Worm (Caenorhabditis elegans) whole organism, L4 larva: ENCODE results near the gene T16G1.2.

Experiments used
- T20F7.1 ChIP-seq: fragments of 200-800 bp; sonication (Bioruptor generic); optimal IDR thresholded peaks from 2 replicates; lab custom pipeline; 2018; ENCODE audit warnings: mild to moderate bottlenecking, missing genetic modification characterization, missing compliant biosample characterization
- ceh-20 ChIP-seq: fragments of 200-800 bp; sonication (Bioruptor generic); IDR thresholded peaks from 2 replicates; pipeline ENCODE4 v1.3.6; 2022; ENCODE audit warnings: missing genetic modification reagents, missing genetic modification characterization, missing compliant biosample characterization
- ceh-44 ChIP-seq: fragments of 200-800 bp; sonication (Bioruptor generic); IDR thresholded peaks from 2 replicates; pipeline ENCODE4 v1.3.6; 2022; ENCODE audit warnings: missing genetic modification reagents, missing genetic modification characterization, missing compliant biosample characterization
- ceh-82 ChIP-seq: sonication (generic microtip); optimal IDR thresholded peaks from 2 replicates; lab custom pipeline; 2017; ENCODE audit warnings: missing biosample characterization, missing genetic modification characterization
- dpl-1 ChIP-seq: fragments of 150-350 bp; optimal IDR thresholded peaks from 2 replicates; lab custom pipeline; 2014; ENCODE audit warnings: missing biosample characterization, missing genetic modification reagents, missing genetic modification characterization
- dve-1 ChIP-seq: sonication (generic microtip); optimal IDR thresholded peaks from 2 replicates; lab custom pipeline; 2017; ENCODE audit warnings: antibody characterized with exemption, mild to moderate bottlenecking, missing genetic modification characterization, missing compliant biosample characterization; ENCODE audit not compliant: insufficient read depth
- lin-15B ChIP-seq: fragments of 150-350 bp; sonication (generic microtip); optimal IDR thresholded peaks from 3 replicates; lab custom pipeline; 2014; ENCODE audit warnings: missing biosample characterization, missing genetic modification characterization
- lin-38 ChIP-seq: fragments of 200-800 bp; sonication (Bioruptor generic); IDR thresholded peaks from 2 replicates; pipeline ENCODE4 v1.3.6; 2022; ENCODE audit warnings: missing genetic modification reagents, missing genetic modification characterization, missing compliant biosample characterization
- lir-3 ChIP-seq: sonication (generic microtip); optimal IDR thresholded peaks from 2 replicates; lab custom pipeline; 2016; ENCODE audit warnings: mild to moderate bottlenecking, missing genetic modification characterization, missing compliant biosample characterization
- lsy-2 ChIP-seq, 2 experiments: fragments of 150-350 bp in 1 of 2; sonication (generic microtip) in 1 of 2; optimal IDR thresholded peaks; 2 replicates each; lab custom pipeline; 2014 to 2017; ENCODE audit warnings: missing biosample characterization in 2 of 2, missing genetic modification characterization in 2 of 2
- mep-1 ChIP-seq: fragments of 150-350 bp; sonication (generic microtip); optimal IDR thresholded peaks from 3 replicates; lab custom pipeline; 2014; ENCODE audit warnings: missing biosample characterization, missing genetic modification characterization
- mes-2 ChIP-seq: sonication (generic microtip); optimal IDR thresholded peaks from 2 replicates; lab custom pipeline; 2016; ENCODE audit warnings: missing genotype, mild to moderate bottlenecking, missing genetic modification characterization, missing compliant biosample characterization; ENCODE audit not compliant: poor library complexity, severe bottlenecking
- nhr-102 ChIP-seq: sonication (generic microtip); optimal IDR thresholded peaks from 2 replicates; lab custom pipeline; 2016; ENCODE audit warnings: mild to moderate bottlenecking, missing genetic modification characterization, moderate library complexity, missing compliant biosample characterization
- nhr-111 ChIP-seq: fragments of 200-800 bp; sonication (Bioruptor generic); optimal IDR thresholded peaks from 2 replicates; lab custom pipeline; 2018; ENCODE audit warnings: mild to moderate bottlenecking, missing genetic modification characterization, missing compliant biosample characterization
- nhr-28 ChIP-seq: fragments of 150-350 bp; optimal IDR thresholded peaks from 2 replicates; lab custom pipeline; 2014; ENCODE audit warnings: missing biosample characterization, missing genetic modification characterization
- nhr-48 ChIP-seq: sonication (generic microtip); optimal IDR thresholded peaks from 2 replicates; lab custom pipeline; 2016; ENCODE audit warnings: mild to moderate bottlenecking, missing genetic modification characterization, missing compliant biosample characterization
- nhr-6 ChIP-seq: fragments of 150-350 bp; optimal IDR thresholded peaks from 2 replicates; lab custom pipeline; 2014; ENCODE audit warnings: missing biosample characterization, missing genetic modification characterization
- nhr-76 ChIP-seq: fragments of 150-350 bp; optimal IDR thresholded peaks from 2 replicates; lab custom pipeline; 2014; ENCODE audit warnings: missing biosample characterization, missing genetic modification characterization
- php-3 ChIP-seq: fragments of 200-800 bp; sonication (Bioruptor generic); IDR thresholded peaks from 2 replicates; pipeline ENCODE4 v1.3.6; 2022; ENCODE audit warnings: missing genetic modification reagents, missing genetic modification characterization, missing compliant biosample characterization
- pqm-1 ChIP-seq: sonication (generic microtip); optimal IDR thresholded peaks from 2 replicates; lab custom pipeline; 2017; ENCODE audit warnings: missing biosample characterization, missing genetic modification characterization
- saeg-2 ChIP-seq: fragments of 200-800 bp; sonication (Bioruptor generic); IDR thresholded peaks from 2 replicates; pipeline ENCODE4 v1.3.6; 2022; ENCODE audit warnings: missing genetic modification reagents, missing genetic modification characterization, missing compliant biosample characterization
- tra-1 ChIP-seq: fragments of 200-800 bp; sonication (Bioruptor generic); IDR thresholded peaks from 2 replicates; pipeline ENCODE4 v1.3.6; 2022; ENCODE audit warnings: missing genetic modification reagents, missing genetic modification characterization, missing compliant biosample characterization
- unc-62 ChIP-seq, 3 experiments: fragments of 150-350 bp in 1 of 3; sonication (generic microtip); optimal IDR thresholded peaks in 2 of 3; peaks in 1 of 3; 1 replicate in 1 of 3; 2 replicates in 2 of 3; lab custom pipeline; 2014 to 2017; ENCODE audit warnings: missing biosample characterization in 3 of 3, missing genetic modification characterization in 3 of 3, missing genetic modification reagents in 3 of 3, missing genotype in 1 of 3

The T16G1.2 gene

ce11 chrV:12967925-12968327, 38.6 kb downstream of the T16G1.2 start, which contains the start of gene R186.8 (continued):
- peak; percentile 60 for TF ChIP-seq nhr-48 (tag; lab: Kevin White, UChicago)
- peak; percentile 99 for TF ChIP-seq lin-38 (GFP tag; lab: Robert Waterston, UW)
- peak; percentile 58 for TF ChIP-seq nhr-102 (tag; lab: Kevin White, UChicago)
- peak; percentile 84 for TF ChIP-seq ceh-44 (GFP tag; lab: Robert Waterston, UW)
- 0 out of 2 replicates have a peak, but pooled peaks have one; percentile 14 for TF ChIP-seq saeg-2 (GFP tag; lab: Robert Waterston, UW)

ce11 chrV:12968555-12968954, 39.3 kb downstream of the T16G1.2 start, which contains the start of gene lin-46:
lin-46 (plus strand) TSS chrV:12968855.
- TF ChIP-seq php-3 (GFP tag; lab: Robert Waterston, UW) (no peak), nhr-111 (no peak), lir-3 (no peak), nhr-48 (tag; lab: Kevin White, UChicago) (no peak)
- TF ChIP-seq, all 104 proteins: peak for 0

ce11 chrV:12970575-12971160, 41.4 kb downstream of the T16G1.2 start, which contains the start of gene pnn-1:
pnn-1 (plus strand) TSS chrV:12971110.
- TF ChIP-seq dve-1 (tag; lab: Kevin White, UChicago) (peak; percentile 34), mep-1 (tag; lab: Kevin White, UChicago) (peak; percentile 19), nhr-48 (tag; lab: Kevin White, UChicago) (no peak), nhr-6 (tag; lab: Kevin White, UChicago) (peak; percentile 44), T20F7.1 (GFP tag; lab: Kevin White, UChicago) (peak; percentile 74), tra-1 (no peak), ceh-20 (GFP tag; lab: Robert Waterston, UW) (no peak), pqm-1 (no peak), lin-15B (no peak), dpl-1 (GFP tag; lab: Kevin White, UChicago) (peak; percentile 50), saeg-2 (GFP tag; lab: Robert Waterston, UW) (no peak), ceh-82 (tag; lab: Kevin White, UChicago) (no peak), php-3 (GFP tag; lab: Robert Waterston, UW) (no peak), lin-38 (GFP tag; lab: Robert Waterston, UW) (peak; percentile 75), mes-2 (tag; lab: Kevin White, UChicago) (peak; percentile 68), lsy-2 (tag; optimal IDR thresholded peaks at IDR 0.05; lab: Kevin White, UChicago) (peak in 1 of 2 experiments; percentile 90), nhr-76 (tag; lab: Kevin White, UChicago) (no peak)

- TF ChIP-seq nhr-28 (no peak), unc-62 (GFP tag; optimal IDR thresholded peaks at IDR 0.05 in 1 of 2; lab: Kevin White, UChicago) (peak in 1 of 2 experiments; percentile 59), unc-62 (tag; optimal IDR thresholded peaks at IDR 0.05; lab: Kevin White, UChicago) (no peak)
Observed at ce11 chrV:12974047-12974446, 44.8 kb downstream of the T16G1.2 start.
